Fruit fly (Drosophila melanogaster): Measurements from ENCODE around the gene CG42821.

The CG42821 gene

dm6 chr3R:17400675-17401118 lies 12.2 kb upstream of the CG42821 start (continued):
- TF ChIP-seq slp2 (GFP tag; optimal IDR thresholded peaks at IDR 0.05) (no peak), CG8944 (GFP tag; optimal IDR thresholded peaks at IDR 0.05) (peak; percentile 30), zen (tag; optimal IDR thresholded peaks at IDR 0.05) (peak; percentile 51), CG12104 (GFP tag; optimal IDR thresholded peaks at IDR 0.05) (peak; percentile 49), CG7928 (GFP tag; optimal IDR thresholded peaks at IDR 0.05) (no peak), CG12942 (GFP tag; optimal IDR thresholded peaks at IDR 0.05) (no peak), CG4854 (GFP tag; optimal IDR thresholded peaks at IDR 0.05) (peak; percentile 34), pan (optimal IDR thresholded peaks at IDR 0.05) (no peak), pan (GFP tag; optimal IDR thresholded peaks at IDR 0.05 in 1 of 2, IDR thresholded peaks at IDR 0.05 in 1 of 2) (peak in 1 of 2 experiments; percentile 63), CG8281 (tag; optimal IDR thresholded peaks at IDR 0.05) (peak; percentile 3), Med (GFP tag) (peak; percentile 85), CG7357 (GFP tag; IDR thresholded peaks at IDR 0.05) (no peak), Sry-β (GFP tag; optimal IDR thresholded peaks at IDR 0.05) (no peak), ci (GFP tag; IDR thresholded peaks at IDR 0.05) (no peak), Ada2b (GFP tag; IDR thresholded peaks at IDR 0.05) (peak; percentile 48), Rx (GFP tag; IDR thresholded peaks at IDR 0.05) (no peak), fd96Cb (tag; optimal IDR thresholded peaks at IDR 0.05) (peak; percentile 63), psq (GFP tag; optimal IDR thresholded peaks at IDR 0.05) (no peak), HHEX (GFP tag; optimal IDR thresholded peaks at IDR 0.05) (peak; percentile 60), Adf1 (GFP tag; IDR thresholded peaks at IDR 0.05) (no peak), z (GFP tag; IDR thresholded peaks at IDR 0.05) (no peak), H2.0 (GFP tag; IDR thresholded peaks at IDR 0.05) (no peak), CG11456 (GFP tag; IDR thresholded peaks at IDR 0.05) (no peak), CG30431 (GFP tag; optimal IDR thresholded peaks at IDR 0.05) (no peak), pnt (GFP tag; optimal IDR thresholded peaks at IDR 0.05) (peak; percentile 60), CG11093 (GFP tag; IDR thresholded peaks at IDR 0.05) (no peak), h (optimal IDR thresholded peaks at IDR 0.05) (no peak), CG3847 (GFP tag; IDR thresholded peaks at IDR 0.05) (no peak), Stat92E (GFP tag; optimal IDR thresholded peaks at IDR 0.05) (no peak), zfh2 (GFP tag; optimal IDR thresholded peaks at IDR 0.05) (no peak), tgo (GFP tag; IDR thresholded peaks at IDR 0.05) (no peak), H15 (GFP tag; IDR thresholded peaks at IDR 0.05) (no peak), ATbp (GFP tag; optimal IDR thresholded peaks at IDR 0.05) (no peak), scrt (GFP tag; optimal IDR thresholded peaks at IDR 0.05) (peak; percentile 13), CG4820 (GFP tag; optimal IDR thresholded peaks at IDR 0.05) (peak; percentile 51), Ptx1 (GFP tag; IDR thresholded peaks at IDR 0.05) (peak; percentile 43; the same call in 1 of the 2 replicates), Optix (GFP tag; IDR thresholded peaks at IDR 0.05) (no peak), Lhr (GFP tag; optimal IDR thresholded peaks at IDR 0.05) (no peak), NFAT (GFP tag; IDR thresholded peaks at IDR 0.05) (no peak), Ravus (GFP tag; IDR thresholded peaks at IDR 0.05) (no peak), gsb-n (tag; optimal IDR thresholded peaks at IDR 0.05) (no peak), gcm2 (GFP tag; optimal IDR thresholded peaks at IDR 0.05) (no peak), sisA (GFP tag; IDR thresholded peaks at IDR 0.05) (peak; percentile 46; the same call in 1 of the 2 replicates), CG12236 (GFP tag; optimal IDR thresholded peaks at IDR 0.05) (no peak), Deaf1 (tag; optimal IDR thresholded peaks at IDR 0.05) (peak; percentile 8), jing (GFP tag; optimal IDR thresholded peaks at IDR 0.05) (no peak), Hand (GFP tag; optimal IDR thresholded peaks at IDR 0.05) (no peak), jigr1 (GFP tag; IDR thresholded peaks at IDR 0.05) (no peak), hkb (optimal IDR thresholded peaks at IDR 0.05) (no peak), hkb (GFP tag; IDR thresholded peaks at IDR 0.05) (peak; percentile 80), CG32532 (GFP tag; IDR thresholded peaks at IDR 0.05) (peak; percentile 38; the same call in 1 of the 2 replicates), CG42726 (GFP tag; IDR thresholded peaks at IDR 0.05; ENCODE audit: partially characterized antibody) (no peak), wek (GFP tag; optimal IDR thresholded peaks at IDR 0.05) (no peak)

Data from whole organism, embryonic.